Fruit fly (Drosophila melanogaster) whole organism, embryonic: ENCODE results near the gene CG10834.

Experiments
- Blimp-1 ChIP-seq: fragments of 200-800 bp; sonication (Bioruptor generic); optimal IDR thresholded peaks from 3 replicates; lab custom pipeline; 2018; ENCODE audit warnings: missing biosample characterization, missing genetic modification characterization, mild to moderate bottlenecking, moderate library complexity, missing genetic modification reagents
- CG11456 ChIP-seq: fragments of 200-800 bp; sonication (Bioruptor generic); IDR thresholded peaks from 3 replicates; pipeline ENCODE4 v1.3.6; 2022; ENCODE audit warnings: missing biosample characterization, missing genetic modification characterization
- CG11504 ChIP-seq: fragments of 200-800 bp; sonication (Bioruptor generic); optimal IDR thresholded peaks from 3 replicates; lab custom pipeline; 2019; ENCODE audit warnings: missing biosample characterization, mild to moderate bottlenecking, missing genetic modification characterization, moderate library complexity
- CG12299 ChIP-seq: fragments of 200-800 bp; sonication (Bioruptor generic); optimal IDR thresholded peaks from 2 replicates; lab custom pipeline; 2018; ENCODE audit warnings: missing biosample characterization, mild to moderate bottlenecking, missing genetic modification characterization
- CG12391 ChIP-seq: fragments of 200-800 bp; sonication (Bioruptor generic); optimal IDR thresholded peaks from 3 replicates; lab custom pipeline; 2018; ENCODE audit warnings: missing biosample characterization, mild to moderate bottlenecking, missing genetic modification characterization, moderate library complexity
- CG13894 ChIP-seq: fragments of 200-800 bp; sonication (Bioruptor generic); optimal IDR thresholded peaks from 3 replicates; lab custom pipeline; 2018; ENCODE audit warnings: missing biosample characterization, mild to moderate bottlenecking, missing genetic modification characterization, moderate library complexity
- CG14441 ChIP-seq: fragments of 200-800 bp; sonication (Bioruptor generic); IDR thresholded peaks from 2 replicates; pipeline ENCODE4 v1.3.6; 2022; ENCODE audit warnings: missing biosample characterization, missing genetic modification characterization
- CG16863 ChIP-seq: fragments of 200-800 bp; sonication (Bioruptor generic); optimal IDR thresholded peaks from 3 replicates; lab custom pipeline; 2016; ENCODE audit warnings: missing biosample characterization, missing genetic modification characterization
- CG2199 ChIP-seq: fragments of 200-800 bp; sonication (Bioruptor generic); IDR thresholded peaks from 3 replicates; pipeline ENCODE4 v1.3.6; 2022; ENCODE audit warnings: missing biosample characterization, missing genetic modification characterization
- CG2202 ChIP-seq: fragments of 200-800 bp; sonication (Bioruptor generic); optimal IDR thresholded peaks from 2 replicates; lab custom pipeline; 2018; ENCODE audit warnings: missing biosample characterization, mild to moderate bottlenecking, missing genetic modification characterization
- CG30403 ChIP-seq: fragments of 200-800 bp; sonication (Bioruptor generic); optimal IDR thresholded peaks from 3 replicates; lab custom pipeline; 2016; ENCODE audit warnings: missing biosample characterization, missing genetic modification characterization
- CG31441 ChIP-seq: fragments of 200-800 bp; sonication (Bioruptor generic); IDR thresholded peaks from 2 replicates; pipeline ENCODE4 v1.3.6; 2022; ENCODE audit warnings: missing biosample characterization, missing genetic modification characterization
- CG3847 ChIP-seq: fragments of 200-800 bp; sonication (Bioruptor generic); IDR thresholded peaks from 2 replicates; pipeline ENCODE4 v1.3.6; 2022; ENCODE audit warnings: missing biosample characterization, missing genetic modification characterization
- CG4404 ChIP-seq: fragments of 200-800 bp; sonication (Bioruptor generic); IDR thresholded peaks from 2 replicates; pipeline ENCODE4 v1.3.6; 2022; ENCODE audit warnings: missing biosample characterization, missing genetic modification characterization
- CG5180 ChIP-seq: fragments of 200-800 bp; sonication (Bioruptor generic); optimal IDR thresholded peaks from 3 replicates; lab custom pipeline; 2017; ENCODE audit warnings: missing biosample characterization, missing genetic modification characterization, mild to moderate bottlenecking, moderate library complexity, missing genetic modification reagents
- CG7372 ChIP-seq: fragments of 200-800 bp; sonication (Bioruptor generic); IDR thresholded peaks from 2 replicates; pipeline ENCODE4 v1.3.6; 2022; ENCODE audit warnings: missing biosample characterization, missing genetic modification characterization
- CG8290 ChIP-seq, 3 experiments: fragments of 200-800 bp; sonication (Bioruptor generic); optimal IDR thresholded peaks; 2 replicates each; lab custom pipeline; 2016 to 2019; ENCODE audit warnings: missing biosample characterization in 3 of 3, missing genetic modification characterization in 3 of 3, mild to moderate bottlenecking in 2 of 3, moderate library complexity in 1 of 3
- CTCF ChIP-seq: fragments of 200-800 bp; sonication (Bioruptor generic); optimal IDR thresholded peaks from 2 replicates; lab custom pipeline; 2017; ENCODE audit warnings: missing biosample characterization, mild to moderate bottlenecking, missing genetic modification characterization, moderate library complexity
- Dll ChIP-seq: fragments of 200-800 bp; sonication (Bioruptor generic); IDR thresholded peaks from 4 replicates; pipeline ENCODE4 v1.3.6; 2022; ENCODE audit warnings: missing biosample characterization, missing genetic modification characterization; ENCODE audit not compliant: partially characterized antibody
- Drgx ChIP-seq: fragments of 200-800 bp; sonication (Bioruptor generic); IDR thresholded peaks from 2 replicates; pipeline ENCODE4 v1.3.6; 2022; ENCODE audit warnings: missing biosample characterization, missing genetic modification characterization
- E2f2 ChIP-seq: fragments of 200-800 bp; sonication (Bioruptor generic); IDR thresholded peaks from 2 replicates; pipeline ENCODE4 v1.3.6; 2022; ENCODE audit warnings: missing biosample characterization, missing genetic modification characterization
- ERR ChIP-seq: fragments of 200-800 bp; sonication (Bioruptor generic); optimal IDR thresholded peaks from 2 replicates; lab custom pipeline; 2016; ENCODE audit warnings: missing biosample characterization, missing genetic modification characterization
- GATAe ChIP-seq: fragments of 200-800 bp; sonication (Bioruptor generic); conservative IDR thresholded peaks from 2 replicates; pipeline ENCODE4 v1.3.6; 2022; ENCODE audit warnings: missing biosample characterization, missing genetic modification characterization
- Hey ChIP-seq: fragments of 200-800 bp; sonication (Bioruptor generic); optimal IDR thresholded peaks from 3 replicates; lab custom pipeline; 2018; ENCODE audit warnings: missing biosample characterization, mild to moderate bottlenecking, missing genetic modification characterization
- HmgZ ChIP-seq: fragments of 200-800 bp; sonication (Bioruptor generic); optimal IDR thresholded peaks from 2 replicates; lab custom pipeline; 2018; ENCODE audit warnings: missing biosample characterization, mild to moderate bottlenecking, missing genetic modification characterization
- Hmr ChIP-seq: fragments of 200-800 bp; sonication (Bioruptor generic); optimal IDR thresholded peaks from 3 replicates; lab custom pipeline; 2017; ENCODE audit warnings: mild to moderate bottlenecking, missing biosample characterization, missing genetic modification reagents, missing genetic modification characterization
- Lhr ChIP-seq: fragments of 200-800 bp; sonication (Bioruptor generic); optimal IDR thresholded peaks from 3 replicates; lab custom pipeline; 2017; ENCODE audit warnings: mild to moderate bottlenecking, missing biosample characterization, missing genetic modification reagents, missing genetic modification characterization
- Mrtf ChIP-seq: fragments of 200-800 bp; sonication (Bioruptor generic); IDR thresholded peaks from 3 replicates; pipeline ENCODE4 v1.3.6; 2022; ENCODE audit warnings: missing biosample characterization, missing genetic modification characterization
- NC2β ChIP-seq: fragments of 200-800 bp; sonication (Bioruptor generic); optimal IDR thresholded peaks from 2 replicates; lab custom pipeline; 2016; ENCODE audit warnings: missing biosample characterization, missing genetic modification characterization
- Rfx ChIP-seq: fragments of 200-800 bp; sonication (Bioruptor generic); IDR thresholded peaks from 2 replicates; pipeline ENCODE4 v1.3.6; 2022; ENCODE audit warnings: missing biosample characterization, missing genetic modification characterization
- Sin3A ChIP-seq: fragments of >200 bp; optimal IDR thresholded peaks from 2 replicates; lab custom pipeline; 2018
- ase ChIP-seq: fragments of 200-800 bp; sonication (Bioruptor generic); IDR thresholded peaks from 3 replicates; pipeline ENCODE4 v1.3.6; 2022; ENCODE audit warnings: missing biosample characterization, missing genetic modification characterization
- chn ChIP-seq: fragments of 200-800 bp; sonication (Bioruptor generic); optimal IDR thresholded peaks from 2 replicates; lab custom pipeline; 2016; ENCODE audit warnings: missing biosample characterization, missing genetic modification characterization
- cwo ChIP-seq: fragments of 200-800 bp; sonication (Bioruptor generic); optimal IDR thresholded peaks from 3 replicates; lab custom pipeline; 2017; ENCODE audit warnings: missing biosample characterization, missing genetic modification characterization, mild to moderate bottlenecking, moderate library complexity, missing genetic modification reagents
- exex ChIP-seq: fragments of 200-800 bp; sonication (Bioruptor generic); optimal IDR thresholded peaks from 4 replicates; lab custom pipeline; 2018; ENCODE audit warnings: missing biosample characterization, mild to moderate bottlenecking, missing genetic modification characterization, moderate library complexity
- fd3F ChIP-seq: fragments of 200-800 bp; sonication (Bioruptor generic); optimal IDR thresholded peaks from 2 replicates; lab custom pipeline; 2018; ENCODE audit warnings: missing biosample characterization, mild to moderate bottlenecking, missing genetic modification characterization, moderate library complexity
- hkb ChIP-seq, 2 experiments: fragments of 200-800 bp in 1 of 2; fragments of >200 bp in 1 of 2; sonication (Bioruptor generic) in 1 of 2; IDR thresholded peaks in 1 of 2; optimal IDR thresholded peaks in 1 of 2; 2 replicates each; pipeline versions ENCODE4 v1.3.6 to Lab custom; 2017 to 2022; ENCODE audit warnings: missing biosample characterization in 1 of 2, missing genetic modification characterization in 1 of 2
- kni ChIP-seq: fragments of 200-800 bp; sonication (Bioruptor generic); optimal IDR thresholded peaks from 3 replicates; lab custom pipeline; 2017; ENCODE audit warnings: mild to moderate bottlenecking, missing biosample characterization, missing genetic modification reagents, missing genetic modification characterization
- luna ChIP-seq: fragments of 200-800 bp; sonication (Bioruptor generic); optimal IDR thresholded peaks from 2 replicates; lab custom pipeline; 2016; ENCODE audit warnings: missing biosample characterization, missing genetic modification characterization
- mirr ChIP-seq: fragments of 200-800 bp; sonication (Bioruptor generic); optimal IDR thresholded peaks from 3 replicates; lab custom pipeline; 2018; ENCODE audit warnings: missing biosample characterization, mild to moderate bottlenecking, missing genetic modification characterization
- nom ChIP-seq: fragments of 200-800 bp; sonication (Bioruptor generic); optimal IDR thresholded peaks from 2 replicates; lab custom pipeline; 2017; ENCODE audit warnings: missing biosample characterization, missing genetic modification characterization, mild to moderate bottlenecking, moderate library complexity, missing genetic modification reagents
- p53 ChIP-seq: fragments of 200-800 bp; sonication (Bioruptor generic); optimal IDR thresholded peaks from 2 replicates; lab custom pipeline; 2016; ENCODE audit warnings: missing biosample characterization, missing genetic modification characterization
- row ChIP-seq: fragments of 200-800 bp; sonication (Bioruptor generic); IDR thresholded peaks from 3 replicates; pipeline ENCODE4 v1.3.6; 2022; ENCODE audit warnings: missing biosample characterization, missing genetic modification characterization
- schlank ChIP-seq: fragments of 200-800 bp; sonication (Bioruptor generic); optimal IDR thresholded peaks from 2 replicates; lab custom pipeline; 2018; ENCODE audit warnings: missing biosample characterization, mild to moderate bottlenecking, missing genetic modification characterization
- sens ChIP-seq: fragments of 200-800 bp; sonication (Bioruptor generic); peaks from one replicate; lab custom pipeline; 2016; ENCODE audit warnings: missing biosample characterization, missing genetic modification characterization
- slbo ChIP-seq: fragments of 200-800 bp; sonication (Bioruptor generic); IDR thresholded peaks from 2 replicates; pipeline ENCODE4 v1.3.6; 2022; ENCODE audit warnings: missing biosample characterization, missing genetic modification characterization
- tna ChIP-seq: fragments of 200-800 bp; sonication (Bioruptor generic); IDR thresholded peaks from 2 replicates; pipeline ENCODE4 v1.3.6; 2022; ENCODE audit warnings: missing biosample characterization, missing genetic modification characterization; ENCODE audit not compliant: partially characterized antibody
- ttk ChIP-seq: fragments of 200-800 bp; sonication (Bioruptor generic); IDR thresholded peaks from 2 replicates; pipeline ENCODE4 v2.1.2; 2022; ENCODE audit warnings: missing biosample characterization, missing genetic modification characterization
- wdn ChIP-seq: fragments of 200-800 bp; sonication (Bioruptor generic); IDR thresholded peaks from 2 replicates; pipeline ENCODE4 v1.3.6; 2022; ENCODE audit warnings: missing biosample characterization, missing genetic modification characterization

CG10834 gene

DNA sequence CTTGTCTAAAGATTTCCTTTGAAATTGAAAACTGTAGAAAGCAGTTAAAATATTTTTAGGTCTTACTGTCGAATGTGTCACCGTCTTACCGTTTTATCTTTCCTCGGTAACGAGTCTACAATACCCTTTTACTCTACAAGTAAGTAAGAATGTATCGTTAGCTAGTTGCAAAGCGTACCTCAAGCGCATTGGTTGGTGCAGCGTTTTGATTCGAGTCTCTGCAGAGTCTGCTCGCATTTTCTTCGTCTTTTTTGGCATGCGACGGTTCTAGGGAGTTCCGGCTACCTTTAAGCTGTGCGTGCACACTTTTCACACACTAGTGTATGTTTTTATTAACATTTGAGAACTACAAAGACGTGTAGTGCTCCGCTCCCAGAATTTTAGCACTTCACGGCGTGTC is 32.9 kb upstream of the CG10834 start (continued):
- no peak for TF ChIP-seq CG30403 (GFP tag; lab: Kevin White, UChicago)
- TF ChIP-seq ttk (GFP tag; lab: Robert Waterston, UW), result no peak
- TF ChIP-seq Mrtf (GFP tag; lab: Robert Waterston, UW), result no peak

dm6 chr2L:22139354-22139753 is 32.2 kb upstream of the CG10834 start:
- no peak for TF ChIP-seq Hey (tag; lab: Kevin White, UChicago)
- TF ChIP-seq sens, result peak; percentile 16
- no peak for TF ChIP-seq ERR
- TF ChIP-seq GATAe, result peak; percentile 42
- TF ChIP-seq CG5180 (GFP tag; lab: Kevin White, UChicago), result no peak
- peak; percentile 48 for TF ChIP-seq exex (tag; lab: Kevin White, UChicago)
- no peak for TF ChIP-seq CG2202 (tag; lab: Kevin White, UChicago)
- TF ChIP-seq fd3F, result no peak
- no peak for TF ChIP-seq Hmr (GFP tag; lab: Kevin White, UChicago)
- TF ChIP-seq Lhr (GFP tag; lab: Kevin White, UChicago), result no peak
- TF ChIP-seq Blimp-1 (GFP tag; lab: Kevin White, UChicago), result no peak
- no peak for TF ChIP-seq ase
- 0 out of 2 replicates have a peak, but pooled peaks have one; percentile 23 for TF ChIP-seq CG31441
- TF ChIP-seq wdn (GFP tag; lab: Robert Waterston, UW), result no peak
- TF ChIP-seq CG11456 (GFP tag; lab: Robert Waterston, UW), result no peak
- no peak for TF ChIP-seq CG8290 (GFP tag; optimal IDR thresholded peaks at IDR 0.05; lab: Kevin White, UChicago)
- TF ChIP-seq CG8290 (tag; optimal IDR thresholded peaks at IDR 0.05; lab: Kevin White, UChicago), result peak in 1 of 2 experiments; percentile 12
- TF ChIP-seq mirr (GFP tag; lab: Kevin White, UChicago), result peak; percentile 61
- no peak for TF ChIP-seq luna (GFP tag; lab: Kevin White, UChicago)
- TF ChIP-seq CG16863 (GFP tag; lab: Kevin White, UChicago), result no peak
- TF ChIP-seq CG7372 (GFP tag; lab: Robert Waterston, UW), result no peak
- TF ChIP-seq Rfx, result no peak
- 0 out of 2 replicates have a peak, but pooled peaks have one; percentile 28 for TF ChIP-seq CG14441 (GFP tag; lab: Robert Waterston, UW)
- 0 out of 2 replicates have a peak, but pooled peaks have one; percentile 8 for TF ChIP-seq slbo
- no peak for TF ChIP-seq CG12299 (tag; lab: Kevin White, UChicago)
- TF ChIP-seq CTCF, result no peak
- no peak for TF ChIP-seq tna
- TF ChIP-seq CG2199 (GFP tag; lab: Robert Waterston, UW), result peak; percentile 90
- TF ChIP-seq row (GFP tag; lab: Robert Waterston, UW), result peak; percentile 49
- peak; percentile 15 for TF ChIP-seq HmgZ
- peak; percentile 25 for TF ChIP-seq CG11504 (tag; lab: Kevin White, UChicago)

- no peak for TF ChIP-seq p53 (GFP tag; lab: Kevin White, UChicago)
- TF ChIP-seq CG2199 (GFP tag; lab: Robert Waterston, UW), result 0 out of 3 replicates have a peak, but pooled peaks have one; percentile 10
- peak; percentile 45; the same call in 2 of the 4 replicates for TF ChIP-seq Dll
- no peak for TF ChIP-seq NC2β (GFP tag; lab: Kevin White, UChicago)
- no peak for TF ChIP-seq CG4404
- TF ChIP-seq hkb (optimal IDR thresholded peaks at IDR 0.05; lab: Kevin White, UChicago), result no peak
- TF ChIP-seq hkb (GFP tag; IDR thresholded peaks at IDR 0.05; lab: Robert Waterston, UW), result peak; percentile 19; the same call in 1 of the 2 replicates
- no peak for TF ChIP-seq chn (GFP tag; lab: Kevin White, UChicago)
- no peak for TF ChIP-seq cwo
- TF ChIP-seq CG3847 (GFP tag; lab: Robert Waterston, UW), result no peak
- TF ChIP-seq nom (GFP tag; lab: Kevin White, UChicago), result peak; percentile 18
- TF ChIP-seq Drgx (GFP tag; lab: Robert Waterston, UW), result no peak
- TF ChIP-seq CG12391 (tag; lab: Kevin White, UChicago), result no peak
- peak; percentile 54 for TF ChIP-seq CG13894 (tag; lab: Kevin White, UChicago)
- TF ChIP-seq schlank (tag; lab: Kevin White, UChicago), result no peak
- 0 out of 2 replicates have a peak, but pooled peaks have one; percentile 9 for TF ChIP-seq E2f2
- TF ChIP-seq Sin3A (lab: Kevin White, UChicago), result no peak
- peak; percentile 53 for TF ChIP-seq kni (GFP tag; lab: Kevin White, UChicago)
Observed at dm6 chr2L:22134091-22134730, 27.1 kb upstream of the CG10834 start.
